Worm (Caenorhabditis elegans): Measurements from ENCODE around the gene gcy-32.

gcy-32 gene

DNA sequence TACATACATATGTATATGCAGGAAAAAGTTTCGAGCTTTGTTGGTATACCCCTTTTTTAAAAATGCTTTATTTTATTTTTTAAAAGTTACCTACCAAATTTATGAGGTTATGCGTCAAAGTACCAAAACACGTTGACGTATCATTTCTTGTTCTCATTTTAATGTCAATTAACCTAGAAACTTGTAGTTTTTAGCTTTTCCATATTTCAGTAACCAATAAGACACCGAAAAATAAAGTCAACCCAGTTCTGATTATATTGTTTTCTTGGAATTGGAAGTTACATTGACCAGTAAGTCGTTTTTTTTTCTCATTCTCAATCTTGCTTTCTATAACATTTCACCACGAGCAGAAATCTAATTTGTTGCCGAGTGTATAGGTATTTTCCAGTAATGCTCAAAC lies 21.6 kb upstream of the gcy-32 start, which contains the start of gene srw-145:
TSS of gene srw-145 (plus strand) at position 301 of the 400 bp plus-strand sequence.
- no peak for TF ChIP-seq unc-62 (GFP tag; optimal IDR thresholded peaks at IDR 0.05)

DNA sequence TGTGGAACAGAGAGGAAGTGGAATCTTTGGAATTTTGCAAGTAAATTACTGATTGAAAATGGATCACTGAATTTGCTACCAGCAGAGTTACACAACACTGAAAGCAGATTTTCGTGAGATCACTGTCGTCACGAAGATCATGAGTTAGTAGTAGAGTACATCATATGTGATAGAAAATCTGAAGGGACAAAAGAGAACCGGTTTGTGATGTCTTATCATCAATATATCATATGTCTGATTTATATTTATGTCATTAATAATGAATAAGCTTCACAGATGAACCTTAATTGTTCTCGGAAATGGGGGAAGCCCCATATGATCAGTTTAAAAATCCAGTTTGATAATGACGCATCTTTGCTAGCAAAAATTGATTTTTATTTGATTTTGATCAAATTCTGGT lies 20.8 kb upstream of the gcy-32 start:
- no peak for TF ChIP-seq ham-2 (GFP tag; optimal IDR thresholded peaks at IDR 0.05)

DNA sequence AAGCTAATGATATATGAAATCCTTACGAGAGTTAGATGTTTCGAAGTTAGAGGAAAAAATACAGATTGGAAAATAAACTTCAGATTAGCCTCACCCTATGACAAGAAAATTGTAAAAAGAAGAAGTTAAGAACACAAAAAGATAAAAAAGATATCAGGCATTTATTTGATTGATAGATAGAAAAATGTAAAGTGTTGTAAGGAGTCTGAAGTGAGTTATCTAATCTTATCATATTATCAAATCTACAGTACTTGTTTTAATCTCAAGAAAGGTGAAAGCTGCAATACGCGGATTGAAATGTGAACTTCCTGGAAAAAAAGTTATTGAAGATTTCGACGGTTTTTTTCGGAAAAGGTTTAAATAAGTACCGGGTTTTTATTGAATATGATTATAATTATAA lies 20.1 kb upstream of the gcy-32 start:
- TF ChIP-seq elt-3 (tag; optimal IDR thresholded peaks at IDR 0.05) (peak; percentile 31), cnd-1 (tag; optimal IDR thresholded peaks at IDR 0.05) (no peak), ztf-11 (tag; optimal IDR thresholded peaks at IDR 0.05) (no peak), unc-120 (tag; optimal IDR thresholded peaks at IDR 0.05; ENCODE audit: poor library complexity, severe bottlenecking) (no peak), nhr-76 (tag; optimal IDR thresholded peaks at IDR 0.05) (no peak), mls-2 (tag; optimal IDR thresholded peaks at IDR 0.05) (no peak)

DNA sequence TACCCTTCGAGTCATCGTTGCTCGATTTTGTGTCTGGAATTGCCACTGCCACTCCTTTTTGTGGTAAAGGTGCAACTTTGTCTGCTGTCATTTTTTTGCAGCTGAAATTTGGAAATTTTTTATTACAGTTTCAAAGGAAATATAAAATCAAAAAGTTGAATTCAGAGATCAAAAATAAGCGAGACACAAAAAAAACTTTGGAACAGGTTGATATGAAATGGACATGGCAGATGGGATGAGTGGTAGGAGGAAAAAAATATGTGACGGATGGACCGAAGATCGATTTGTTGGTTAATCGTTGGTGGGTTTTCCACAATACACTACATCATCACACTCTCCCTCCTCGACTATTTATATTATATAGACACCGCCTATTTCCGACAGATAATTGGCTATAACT lies 19.3 kb upstream of the gcy-32 start, which contains the start of gene R10D12.1:
TSS of gene R10D12.1 (minus strand) at position 101 of the 400 bp plus-strand sequence.
- no peak for TF ChIP-seq tbx-8 (GFP tag; optimal IDR thresholded peaks at IDR 0.05)
- TF ChIP-seq elt-1 (tag; optimal IDR thresholded peaks at IDR 0.05; ENCODE audit: borderline replicate concordance, insufficient read depth), result no peak
- no peak for TF ChIP-seq unc-120 (tag; optimal IDR thresholded peaks at IDR 0.05; ENCODE audit: poor library complexity, severe bottlenecking)
- no peak for TF ChIP-seq flh-1 (GFP tag; optimal IDR thresholded peaks at IDR 0.05)
- no peak for TF ChIP-seq pha-4 (tag; optimal IDR thresholded peaks at IDR 0.05)
- TF ChIP-seq nhr-2 (tag; optimal IDR thresholded peaks at IDR 0.05), result no peak
- TF ChIP-seq lsy-2 (tag; optimal IDR thresholded peaks at IDR 0.05), result no peak
- TF ChIP-seq ceh-83 (GFP tag; optimal IDR thresholded peaks at IDR 0.05), result no peak
- no peak for TF ChIP-seq unc-39 (tag; optimal IDR thresholded peaks at IDR 0.05)
- TF ChIP-seq cnd-1 (tag; optimal IDR thresholded peaks at IDR 0.05), result no peak
- no peak for TF ChIP-seq zip-8 (tag; optimal IDR thresholded peaks at IDR 0.05)
- TF ChIP-seq nhr-12 (tag; optimal IDR thresholded peaks at IDR 0.05), result no peak
- no peak for TF ChIP-seq mab-5 (tag; optimal IDR thresholded peaks at IDR 0.05)
- no peak for TF ChIP-seq blmp-1 (tag; optimal IDR thresholded peaks at IDR 0.05)
- no peak for TF ChIP-seq hlh-1 (tag; optimal IDR thresholded peaks at IDR 0.05)
- no peak for TF ChIP-seq elt-3 (tag; optimal IDR thresholded peaks at IDR 0.05)
- no peak for TF ChIP-seq mls-2 (tag; optimal IDR thresholded peaks at IDR 0.05)
- TF ChIP-seq ces-1 (GFP tag; optimal IDR thresholded peaks at IDR 0.05), result no peak

DNA sequence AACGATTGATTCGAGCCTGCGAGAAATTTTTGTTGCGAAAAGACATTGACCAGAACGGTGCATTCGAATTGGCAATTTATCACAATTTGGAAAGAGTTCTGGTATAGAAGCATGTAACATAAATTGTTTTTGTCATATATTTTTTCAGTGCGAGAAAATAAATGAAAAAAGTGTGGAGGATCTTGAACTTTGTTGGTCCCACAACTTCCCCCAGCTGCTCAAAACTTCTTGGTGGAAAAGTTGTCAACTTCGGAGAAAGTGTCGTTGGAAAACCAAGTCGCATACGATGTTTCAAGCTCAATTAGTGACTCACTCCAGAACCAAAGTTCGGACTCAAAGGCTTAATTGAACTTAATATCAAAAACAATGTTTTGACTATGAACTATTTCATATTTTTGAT lies 16.7 kb upstream of the gcy-32 start:
- no peak for TF ChIP-seq nhr-2 (tag; optimal IDR thresholded peaks at IDR 0.05)
- no peak for TF ChIP-seq blmp-1 (tag; optimal IDR thresholded peaks at IDR 0.05)
- no peak for TF ChIP-seq mab-5 (tag; optimal IDR thresholded peaks at IDR 0.05)
- TF ChIP-seq tbx-8 (GFP tag; optimal IDR thresholded peaks at IDR 0.05), result no peak
- no peak for TF ChIP-seq lsy-2 (tag; optimal IDR thresholded peaks at IDR 0.05)
- TF ChIP-seq sptf-1 (tag; optimal IDR thresholded peaks at IDR 0.05), result no peak
- TF ChIP-seq mls-2 (tag; optimal IDR thresholded peaks at IDR 0.05), result no peak
- TF ChIP-seq elt-1 (tag; optimal IDR thresholded peaks at IDR 0.05; ENCODE audit: borderline replicate concordance, insufficient read depth), result no peak
- no peak for TF ChIP-seq flh-1 (GFP tag; optimal IDR thresholded peaks at IDR 0.05)
- TF ChIP-seq zip-8 (tag; optimal IDR thresholded peaks at IDR 0.05), result no peak
- TF ChIP-seq unc-62 (GFP tag; optimal IDR thresholded peaks at IDR 0.05), result no peak
- no peak for TF ChIP-seq M03D4.4 (tag; optimal IDR thresholded peaks at IDR 0.05)

DNA sequence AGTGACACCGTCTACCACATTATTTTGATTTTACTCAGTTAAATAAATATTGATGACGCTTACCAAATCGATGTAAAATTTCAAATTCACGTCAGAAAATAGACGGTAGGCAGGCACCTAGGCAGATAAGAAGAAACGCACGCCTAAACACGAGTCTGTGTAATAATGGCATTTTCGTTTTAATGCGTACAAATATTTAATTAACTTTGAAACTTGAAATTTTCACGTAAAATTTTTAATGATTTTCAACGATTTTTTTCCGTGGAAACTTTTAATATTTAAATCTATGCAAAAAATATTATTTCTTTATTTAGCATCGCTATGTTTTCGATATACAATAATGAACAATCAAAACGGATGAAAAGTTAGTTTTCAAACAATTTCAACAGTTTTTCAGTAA lies 15.9 kb upstream of the gcy-32 start, which contains the start of gene C06B3.16:
TSS of gene C06B3.16 (plus strand) at position 301 of the 400 bp plus-strand sequence.
- TF ChIP-seq unc-62 (GFP tag; optimal IDR thresholded peaks at IDR 0.05), result no peak
- no peak for TF ChIP-seq ham-2 (GFP tag; optimal IDR thresholded peaks at IDR 0.05)
- no peak for TF ChIP-seq blmp-1 (tag; optimal IDR thresholded peaks at IDR 0.05)
- no peak for TF ChIP-seq pha-4 (tag; optimal IDR thresholded peaks at IDR 0.05)
- TF ChIP-seq nhr-28 (tag; optimal IDR thresholded peaks at IDR 0.05), result no peak
- no peak for TF ChIP-seq bed-3 (GFP tag; optimal IDR thresholded peaks at IDR 0.05)
- TF ChIP-seq mls-2 (tag; optimal IDR thresholded peaks at IDR 0.05), result no peak
- no peak for TF ChIP-seq M03D4.4 (tag; optimal IDR thresholded peaks at IDR 0.05)

DNA sequence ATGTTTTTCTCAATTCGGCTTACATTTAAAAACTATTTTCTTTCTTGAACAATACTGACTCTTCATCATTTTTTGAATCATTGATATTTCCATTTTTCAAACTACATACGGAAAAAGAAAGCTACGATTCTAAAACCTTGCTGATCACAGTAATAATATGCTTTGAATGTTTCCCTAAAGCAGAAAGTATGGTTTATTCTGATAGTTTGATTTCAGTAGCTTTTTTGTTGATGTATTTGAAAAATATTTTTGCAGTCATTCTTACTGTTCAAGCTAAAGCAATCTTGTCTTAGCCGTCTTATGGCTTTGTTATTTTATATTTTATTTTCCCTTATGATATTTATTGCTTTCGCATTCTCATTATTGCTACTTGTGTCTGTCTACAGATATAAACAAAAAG lies 14.2 kb upstream of the gcy-32 start, which contains the start of gene srxa-13:
TSS of gene srxa-13 (plus strand) at position 301 of the 400 bp plus-strand sequence.
- no peak for TF ChIP-seq pha-4 (tag; optimal IDR thresholded peaks at IDR 0.05)
- no peak for TF ChIP-seq sem-2 (GFP tag; optimal IDR thresholded peaks at IDR 0.05)
